Worm (Caenorhabditis elegans) whole organism, young adult: ENCODE data around the gene K05B2.4.

Experiments
- B0035.1 ChIP-seq: sonication (generic microtip); optimal IDR thresholded peaks from 2 replicates; lab custom pipeline; 2016; ENCODE audit warnings: missing genetic modification characterization, mild to moderate bottlenecking, missing compliant biosample characterization, missing genotype, missing genetic modification reagents
- F10E7.11 ChIP-seq: sonication (generic microtip); optimal IDR thresholded peaks from 2 replicates; lab custom pipeline; 2017; ENCODE audit warnings: mild to moderate bottlenecking, missing genetic modification characterization, moderate library complexity, missing compliant biosample characterization
- F23B12.7 ChIP-seq: sonication (generic microtip); optimal IDR thresholded peaks from 2 replicates; lab custom pipeline; 2017; ENCODE audit warnings: missing genetic modification characterization, mild to moderate bottlenecking, missing compliant biosample characterization, antibody characterized with exemption, moderate library complexity; ENCODE audit not compliant: insufficient read depth
- F33H1.4 ChIP-seq: fragments of 200-800 bp; sonication (Bioruptor generic); IDR thresholded peaks from 2 replicates; pipeline ENCODE4 v1.3.6; 2022; ENCODE audit warnings: missing genetic modification reagents, missing genetic modification characterization, missing compliant biosample characterization
- F55B11.4 ChIP-seq: sonication (generic microtip); optimal IDR thresholded peaks from 2 replicates; lab custom pipeline; 2016; ENCODE audit warnings: missing compliant biosample characterization, missing genetic modification characterization, borderline replicate concordance; ENCODE audit not compliant: insufficient read depth
- F57C9.4 ChIP-seq: sonication (generic microtip); optimal IDR thresholded peaks from 2 replicates; lab custom pipeline; 2017; ENCODE audit warnings: mild to moderate bottlenecking, missing genetic modification characterization, missing compliant biosample characterization
- K12H6.12 ChIP-seq: fragments of 200-800 bp; sonication (Bioruptor generic); optimal IDR thresholded peaks from 2 replicates; lab custom pipeline; 2018; ENCODE audit warnings: mild to moderate bottlenecking, missing genetic modification characterization, missing compliant biosample characterization
- T07F8.4 ChIP-seq: sonication (generic microtip); optimal IDR thresholded peaks from 2 replicates; lab custom pipeline; 2016; ENCODE audit warnings: mild to moderate bottlenecking, missing genetic modification characterization, moderate library complexity, missing compliant biosample characterization
- atf-7 ChIP-seq: sonication (generic microtip); optimal IDR thresholded peaks from 2 replicates; lab custom pipeline; 2017; ENCODE audit warnings: mild to moderate bottlenecking, missing genetic modification characterization, missing compliant biosample characterization
- athp-1 ChIP-seq: sonication (generic microtip); optimal IDR thresholded peaks from 2 replicates; lab custom pipeline; 2017; ENCODE audit warnings: mild to moderate bottlenecking, missing genetic modification characterization, missing compliant biosample characterization
- attf-6 ChIP-seq: fragments of 200-800 bp; sonication (Bioruptor generic); IDR thresholded peaks from 2 replicates; pipeline ENCODE4 v1.3.6; 2022; ENCODE audit warnings: missing genetic modification reagents, missing genetic modification characterization, missing compliant biosample characterization
- cebp-1 ChIP-seq, 2 experiments: fragments of 200-800 bp in 1 of 2; sonication (Bioruptor generic) in 1 of 2; sonication (generic microtip) in 1 of 2; IDR thresholded peaks in 1 of 2; optimal IDR thresholded peaks in 1 of 2; 2 replicates each; pipeline versions ENCODE4 v1.3.6 to Lab custom; 2017 to 2022; ENCODE audit warnings: missing compliant biosample characterization in 2 of 2, missing genetic modification characterization in 2 of 2, mild to moderate bottlenecking in 1 of 2, missing genetic modification reagents in 1 of 2, moderate library complexity in 1 of 2
- cebp-2 ChIP-seq: fragments of 200-800 bp; sonication (Bioruptor generic); IDR thresholded peaks from 2 replicates; pipeline ENCODE4 v1.3.6; 2022; ENCODE audit warnings: missing genetic modification characterization, missing compliant biosample characterization
- ceh-27 ChIP-seq: fragments of 200-800 bp; sonication (Bioruptor generic); optimal IDR thresholded peaks from 2 replicates; lab custom pipeline; 2018; ENCODE audit warnings: mild to moderate bottlenecking, missing genetic modification characterization, moderate library complexity, missing compliant biosample characterization
- ceh-58 ChIP-seq: fragments of 200-800 bp; sonication (Bioruptor generic); IDR thresholded peaks from 2 replicates; pipeline ENCODE4 v1.3.6; 2022; ENCODE audit warnings: missing genetic modification characterization, missing compliant biosample characterization
- ceh-79 ChIP-seq: sonication (generic microtip); optimal IDR thresholded peaks from 2 replicates; lab custom pipeline; 2017; ENCODE audit warnings: mild to moderate bottlenecking, missing genetic modification characterization, missing compliant biosample characterization
- chd-7 ChIP-seq: sonication (generic microtip); optimal IDR thresholded peaks from 2 replicates; lab custom pipeline; 2016; ENCODE audit warnings: mild to moderate bottlenecking, missing genetic modification characterization, moderate library complexity, missing compliant biosample characterization
- die-1 ChIP-seq: sonication (generic microtip); optimal IDR thresholded peaks from 2 replicates; lab custom pipeline; 2016; ENCODE audit warnings: missing genotype, mild to moderate bottlenecking, missing genetic modification characterization, missing compliant biosample characterization
- dox-1 ChIP-seq: fragments of 200-800 bp; sonication (Bioruptor generic); IDR thresholded peaks from 2 replicates; pipeline ENCODE4 v1.3.6; 2022; ENCODE audit warnings: missing genetic modification reagents, missing genetic modification characterization, missing compliant biosample characterization
- efl-1 ChIP-seq: fragments of 150-350 bp; optimal IDR thresholded peaks from 2 replicates; lab custom pipeline; 2014; ENCODE audit warnings: missing biosample characterization, missing genetic modification reagents, missing genetic modification characterization
- egrh-3 ChIP-seq: fragments of 200-800 bp; sonication (Bioruptor generic); IDR thresholded peaks from 2 replicates; pipeline ENCODE4 v1.3.6; 2022; ENCODE audit warnings: missing genetic modification reagents, missing genetic modification characterization, missing compliant biosample characterization
- hlh-12 ChIP-seq: sonication (generic microtip); optimal IDR thresholded peaks from 2 replicates; lab custom pipeline; 2016; ENCODE audit warnings: missing genetic modification characterization, missing compliant biosample characterization
- hmg-1.2 ChIP-seq: fragments of 200-800 bp; sonication (Bioruptor generic); IDR thresholded peaks from 2 replicates; pipeline ENCODE4 v1.3.6; 2022; ENCODE audit warnings: missing genetic modification reagents, missing genetic modification characterization, missing compliant biosample characterization
- lin-26 ChIP-seq: fragments of 200-800 bp; sonication (Bioruptor generic); IDR thresholded peaks from 2 replicates; pipeline ENCODE4 v1.3.6; 2022; ENCODE audit warnings: missing genetic modification reagents, missing genetic modification characterization, missing compliant biosample characterization
- lin-35 ChIP-seq, 3 experiments: fragments of 150-350 bp in 2 of 3; sonication (generic microtip) in 1 of 3; optimal IDR thresholded peaks; 2 replicates each; lab custom pipeline; 2014 to 2018; ENCODE audit warnings: missing biosample characterization in 3 of 3, missing genetic modification characterization in 3 of 3, missing genetic modification reagents in 3 of 3
- lin-40 ChIP-seq: sonication (generic microtip); optimal IDR thresholded peaks from 2 replicates; lab custom pipeline; 2016; ENCODE audit warnings: missing genetic modification characterization, mild to moderate bottlenecking, missing compliant biosample characterization, missing genotype, missing genetic modification reagents
- mcd-1 ChIP-seq: fragments of 200-800 bp; sonication (Bioruptor generic); IDR thresholded peaks from 2 replicates; pipeline ENCODE4 v1.3.6; 2022; ENCODE audit warnings: missing genetic modification reagents, missing genetic modification characterization, missing compliant biosample characterization
- nfyb-1 ChIP-seq: fragments of 200-800 bp; sonication (Bioruptor generic); IDR thresholded peaks from 2 replicates; pipeline ENCODE4 v1.3.6; 2022; ENCODE audit warnings: missing genetic modification reagents, missing genetic modification characterization, missing compliant biosample characterization
- sptf-2 ChIP-seq: fragments of 200-800 bp; sonication (Bioruptor generic); optimal IDR thresholded peaks from 2 replicates; lab custom pipeline; 2018; ENCODE audit warnings: mild to moderate bottlenecking, missing genetic modification characterization, missing compliant biosample characterization
- tbp1 ChIP-seq: fragments of 200-800 bp; sonication (Bioruptor generic); optimal IDR thresholded peaks from 2 replicates; lab custom pipeline; 2018; ENCODE audit warnings: mild to moderate bottlenecking, missing genetic modification characterization, missing compliant biosample characterization
- zfh-2 ChIP-seq: fragments of 200-800 bp; sonication (Bioruptor generic); conservative IDR thresholded peaks from 2 replicates; pipeline ENCODE4 v1.3.6; 2022; ENCODE audit warnings: missing genetic modification reagents, missing genetic modification characterization, missing compliant biosample characterization
- zim-3 ChIP-seq: sonication (generic microtip); optimal IDR thresholded peaks from 2 replicates; lab custom pipeline; 2017; ENCODE audit warnings: mild to moderate bottlenecking, missing genetic modification characterization, moderate library complexity, missing compliant biosample characterization
- ztf-18 ChIP-seq: sonication (generic microtip); optimal IDR thresholded peaks from 2 replicates; lab custom pipeline; 2016; ENCODE audit warnings: missing genotype, mild to moderate bottlenecking, missing genetic modification characterization, missing compliant biosample characterization

K05B2.4 gene

ce11 chrX:4901974-4902373, 18.8 kb downstream of the K05B2.4 start:
- TF ChIP-seq F10E7.11 (tag; lab: Kevin White, UChicago) (no peak), T07F8.4 (tag; lab: Kevin White, UChicago) (no peak), lin-35 (GFP tag; optimal IDR thresholded peaks at IDR 0.05; lab: Kevin White, UChicago) (peak in 1 of 3 experiments; percentile 6)

ce11 chrX:4900685-4901084, 20.1 kb downstream of the K05B2.4 start, which contains the start of gene T07F12.4:
Gene T07F12.4 (minus strand): TSS chrX:4900814.
- no peak for TF ChIP-seq zim-3
- no peak for TF ChIP-seq hlh-12 (tag; lab: Kevin White, UChicago)

- TF ChIP-seq atf-7 (tag; lab: Kevin White, UChicago) (peak; percentile 70), athp-1 (tag; lab: Kevin White, UChicago) (no peak), mcd-1 (0 out of 2 replicates have a peak, but pooled peaks have one; percentile 23), F57C9.4 (no peak), cebp-1 (GFP tag; IDR thresholded peaks at IDR 0.05; lab: Robert Waterston, UW) (no peak), cebp-1 (tag; optimal IDR thresholded peaks at IDR 0.05; lab: Kevin White, UChicago) (peak; percentile 55), egrh-3 (peak; percentile 76), ceh-27 (GFP tag; lab: Kevin White, UChicago) (peak; percentile 38), K12H6.12 (tag; lab: Kevin White, UChicago) (peak; percentile 69), B0035.1 (no peak), hmg-1.2 (GFP tag; lab: Robert Waterston, UW) (peak; percentile 42; the same call in 1 of the 2 replicates), efl-1 (GFP tag; lab: Kevin White, UChicago) (no peak), die-1 (tag; lab: Kevin White, UChicago) (no peak), F23B12.7 (tag; lab: Kevin White, UChicago) (no peak), sptf-2 (GFP tag; lab: Kevin White, UChicago) (no peak), nfyb-1 (0 out of 2 replicates have a peak, but pooled peaks have one; percentile 9), chd-7 (tag; lab: Kevin White, UChicago) (peak; percentile 43), zfh-2 (GFP tag; lab: Robert Waterston, UW) (peak; percentile 97), tbp1 (no peak)
These were observed 21.2 kb downstream of the K05B2.4 start for ce11 chrX:4899623-4900022.

DNA sequence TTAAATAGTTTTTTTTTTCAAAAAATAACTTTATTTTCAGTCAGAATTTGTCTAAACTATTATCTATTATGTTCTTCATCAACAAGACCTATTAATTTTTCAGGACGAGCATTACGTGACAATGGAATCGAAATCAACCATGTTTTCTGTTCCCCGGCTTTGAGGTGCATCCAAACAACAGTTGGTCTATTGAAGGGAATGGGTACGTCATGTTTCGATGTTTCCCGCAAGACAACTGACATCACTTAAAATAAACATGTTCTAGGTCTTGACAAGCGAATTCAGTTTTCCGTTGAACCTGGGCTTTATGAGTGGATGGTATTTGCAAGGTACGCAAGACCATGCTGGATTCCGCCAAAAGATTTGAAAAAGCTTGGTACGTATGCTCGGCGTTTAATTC, 25.6 kb downstream of the K05B2.4 start:
- no peak for TF ChIP-seq ceh-79 (tag; lab: Kevin White, UChicago)
- TF ChIP-seq F33H1.4 (GFP tag; lab: Robert Waterston, UW) = no peak
- TF ChIP-seq ceh-58 (GFP tag; lab: Robert Waterston, UW) = no peak
- TF ChIP-seq ztf-18 (tag; lab: Kevin White, UChicago) = no peak
- TF ChIP-seq cebp-2 (GFP tag; lab: Robert Waterston, UW) = 0 out of 2 replicates have a peak, but pooled peaks have one; percentile 42
- TF ChIP-seq lin-26 (GFP tag; lab: Robert Waterston, UW) = no peak

DNA sequence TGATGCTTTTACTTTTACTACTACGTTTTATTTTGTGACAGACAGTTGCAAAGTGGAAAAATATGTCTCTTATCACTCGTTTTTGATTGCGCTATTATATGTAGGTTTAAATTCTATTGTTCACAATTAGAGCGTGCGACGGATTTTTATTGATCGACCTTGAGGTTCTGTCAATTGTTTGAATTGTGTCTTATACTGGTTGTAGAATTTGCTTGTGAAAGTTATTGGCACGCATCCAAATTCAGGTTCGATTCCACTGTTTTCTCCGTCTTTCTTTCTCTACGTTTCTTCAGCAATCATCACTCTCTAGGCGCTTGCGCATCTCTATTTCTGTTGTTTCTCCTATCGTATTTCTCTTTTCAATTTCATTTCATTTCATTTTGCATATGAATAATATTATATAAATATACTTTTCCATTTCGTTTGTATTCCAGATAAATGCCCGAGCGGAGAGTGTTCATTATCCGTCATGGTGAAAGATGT, 27.1 kb downstream of the K05B2.4 start, which contains the start of gene T07F12.1:
Gene T07F12.1, plus strand, starts transcription at position 433 of the 483 bp plus-strand sequence.
- TF ChIP-seq K12H6.12 (tag; lab: Kevin White, UChicago) (no peak), hmg-1.2 (GFP tag; lab: Robert Waterston, UW) (peak; percentile 75; the same call in 1 of the 2 replicates)
- TF ChIP-seq, all 124 proteins: peak for 1

DNA sequence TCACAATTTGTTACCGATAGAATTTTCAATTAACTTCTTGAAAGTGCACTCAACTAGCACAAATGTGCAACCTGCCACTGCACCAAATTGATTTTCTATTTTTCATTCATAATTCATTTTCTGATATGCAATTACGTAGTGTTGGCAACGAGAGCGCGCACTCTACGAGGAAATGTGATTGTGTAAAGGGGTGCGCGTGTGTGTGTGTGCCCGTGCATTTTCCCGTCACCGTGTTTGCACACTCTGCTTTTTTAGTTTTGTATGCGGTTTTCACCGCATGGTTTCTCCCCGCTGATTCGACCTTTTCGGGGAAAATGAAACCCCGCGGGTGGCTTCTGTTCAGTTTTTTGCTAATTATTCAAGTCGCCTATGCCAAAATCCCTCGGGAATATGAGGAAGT, 30.6 kb downstream of the K05B2.4 start, which contains the start of gene T07F12.2:
Gene T07F12.2, plus strand, starts transcription at position 87 of the 400 bp plus-strand sequence.
- peak; percentile 17 for TF ChIP-seq lin-40 (tag; lab: Kevin White, UChicago)
- no peak for TF ChIP-seq F55B11.4
- no peak for TF ChIP-seq attf-6 (GFP tag; lab: Robert Waterston, UW)
- TF ChIP-seq dox-1 (GFP tag; lab: Robert Waterston, UW) = 0 out of 2 replicates have a peak, but pooled peaks have one; percentile 36
- TF ChIP-seq, all 124 proteins: peak for 2
